Worm (Caenorhabditis elegans): ENCODE measurements around the gene srw-119.

- TF ChIP-seq aly-1 (tag; optimal IDR thresholded peaks at IDR 0.05) (no peak), ceh-13 (GFP tag; optimal IDR thresholded peaks at IDR 0.05) (no peak), F13C5.2 (tag; optimal IDR thresholded peaks at IDR 0.05) (no peak)
Measured at ce11 chrV:2971307-2971999, 28.2 kb downstream of the srw-119 start, which contains the start of gene srw-129.
